Worm (Caenorhabditis elegans): ENCODE measurements around the gene gmeb-2.

DNA sequence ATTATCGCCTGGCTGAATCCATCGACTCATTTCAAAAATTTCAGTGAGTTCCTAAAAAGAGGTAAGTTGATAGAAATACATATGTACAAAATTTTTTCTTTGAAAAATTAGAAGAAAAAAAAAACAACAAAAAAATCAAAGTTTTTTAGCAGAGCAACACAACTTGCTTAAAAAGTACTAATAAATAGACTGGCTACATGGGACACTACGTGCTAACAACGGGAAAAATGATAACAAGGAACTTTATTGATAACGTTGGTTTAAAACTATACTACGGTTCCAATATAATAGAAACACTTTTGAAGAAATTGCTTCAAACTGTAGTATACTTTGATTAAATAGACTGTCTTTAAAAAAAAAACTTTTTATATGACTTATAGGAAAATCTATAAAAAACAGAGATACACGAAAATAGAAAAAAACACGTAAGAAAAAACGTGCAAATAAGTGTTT is 40.4 kb upstream of the gmeb-2 start, which contains the start of gene acox-1.6:
- TF ChIP-seq ama-1 (optimal IDR thresholded peaks at IDR 0.05) (no peak), aly-1 (tag; optimal IDR thresholded peaks at IDR 0.05) (no peak), B0310.2 (tag; optimal IDR thresholded peaks at IDR 0.05) (no peak)
